Worm (Caenorhabditis elegans) whole organism, L4 larva: ENCODE measurements around the gene irld-27.

Source experiments
- ama-1 ChIP-seq: fragments of 150-350 bp; optimal IDR thresholded peaks from 2 replicates; lab custom pipeline; 2014; ENCODE audit warnings: inconsistent platforms, mixed read lengths
- ceh-28 ChIP-seq: fragments of 150-350 bp; optimal IDR thresholded peaks from 2 replicates; lab custom pipeline; 2014; ENCODE audit warnings: missing biosample characterization, missing genetic modification reagents, missing genetic modification characterization
- dve-1 ChIP-seq: sonication (generic microtip); optimal IDR thresholded peaks from 2 replicates; lab custom pipeline; 2017; ENCODE audit warnings: antibody characterized with exemption, mild to moderate bottlenecking, missing genetic modification characterization, missing compliant biosample characterization; ENCODE audit not compliant: insufficient read depth
- fos-1 ChIP-seq: fragments of 150-350 bp; optimal IDR thresholded peaks from 2 replicates; lab custom pipeline; 2014; ENCODE audit warnings: missing biosample characterization, missing genetic modification characterization
- gei-8 ChIP-seq: fragments of 200-800 bp; sonication (Bioruptor generic); optimal IDR thresholded peaks from 2 replicates; lab custom pipeline; 2018; ENCODE audit warnings: mild to moderate bottlenecking, missing genetic modification characterization, missing compliant biosample characterization
- madf-5 ChIP-seq, 2 experiments: fragments of 200-800 bp; sonication (Bioruptor generic); IDR thresholded peaks; 2 replicates each; pipeline ENCODE4 v1.3.6; 2022; ENCODE audit warnings: missing compliant biosample characterization in 2 of 2, missing genetic modification characterization in 2 of 2
- nhr-11 ChIP-seq: fragments of 150-350 bp; optimal IDR thresholded peaks from 2 replicates; lab custom pipeline; 2014; ENCODE audit warnings: missing biosample characterization, missing genetic modification characterization
- nhr-25 ChIP-seq: sonication (generic microtip); optimal IDR thresholded peaks from 2 replicates; lab custom pipeline; 2017; ENCODE audit warnings: missing genetic modification characterization, mild to moderate bottlenecking, missing compliant biosample characterization, antibody characterized with exemption, moderate library complexity, borderline replicate concordance; ENCODE audit not compliant: insufficient read depth
- nhr-77 ChIP-seq: fragments of 150-350 bp; optimal IDR thresholded peaks from 2 replicates; lab custom pipeline; 2014; ENCODE audit warnings: missing biosample characterization, missing genetic modification characterization
- sdz-12 ChIP-seq: fragments of 200-800 bp; sonication (Bioruptor generic); optimal IDR thresholded peaks from 2 replicates; lab custom pipeline; 2018; ENCODE audit warnings: mild to moderate bottlenecking, missing genetic modification characterization, missing compliant biosample characterization
- skn-1 ChIP-seq: fragments of 150-350 bp; optimal IDR thresholded peaks from 2 replicates; lab custom pipeline; 2014; ENCODE audit warnings: missing biosample characterization, missing genetic modification characterization
- snpc-4 ChIP-seq: fragments of 150-350 bp; optimal IDR thresholded peaks from 2 replicates; lab custom pipeline; 2014; ENCODE audit warnings: missing biosample characterization, missing genetic modification characterization

ce11 chrII:3383116-3383515, 51.0 kb downstream of the irld-27 start:
- TF ChIP-seq snpc-4 (no peak), dve-1 (tag; lab: Kevin White, UChicago) (no peak), nhr-11 (tag; lab: Kevin White, UChicago) (no peak), madf-5 (GFP tag; IDR thresholded peaks at IDR 0.05; lab: Robert Waterston, UW) (no peak), nhr-77 (tag; lab: Kevin White, UChicago) (no peak), skn-1 (tag; lab: Kevin White, UChicago) (no peak), ceh-28 (no peak), nhr-25 (no peak), ama-1 (lab: Kevin White, UChicago) (no peak), sdz-12 (GFP tag; lab: Kevin White, UChicago) (no peak), fos-1 (tag; lab: Kevin White, UChicago) (no peak), gei-8 (GFP tag; lab: Kevin White, UChicago) (no peak)
